Fruit fly (Drosophila melanogaster) whole organism: Measurements from ENCODE around the gene CG34328.

Source experiments
- EcR ChIP-seq, 2 experiments: fragments of >200 bp; optimal IDR thresholded peaks; 2 replicates each; lab custom pipeline; 2017; ENCODE audit warnings: missing biosample characterization in 2 of 2, missing genetic modification characterization in 2 of 2, missing genetic modification reagents in 2 of 2
- pan ChIP-seq: fragments of >200 bp; optimal IDR thresholded peaks from 2 replicates; lab custom pipeline; 2017

DNA sequence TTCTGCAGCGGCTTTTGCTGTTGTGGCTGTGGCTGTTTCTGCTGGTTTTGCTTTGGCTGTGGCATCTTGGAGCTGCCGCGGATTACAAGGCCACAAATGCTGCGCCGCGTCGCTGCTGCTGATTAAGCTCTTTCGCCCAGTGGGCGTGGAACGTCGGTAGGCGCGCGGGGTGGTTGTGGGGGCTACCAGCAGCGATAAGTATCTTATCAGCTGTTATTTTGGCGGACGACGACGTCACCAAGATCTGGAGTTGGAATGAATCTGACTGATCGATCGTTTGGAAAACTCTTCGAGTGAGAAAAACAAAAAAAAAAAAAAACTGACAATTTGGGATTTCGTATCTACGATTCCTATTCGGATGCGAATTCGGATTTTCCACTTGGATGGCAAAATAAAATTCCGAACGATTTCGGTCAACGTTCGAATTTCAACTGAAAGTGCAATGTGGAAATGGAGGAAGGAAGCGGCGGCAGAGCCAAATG lies 4.3 kb upstream of the CG34328 start:
- TF ChIP-seq pan (lab: Kevin White, UChicago): no peak
- TF ChIP-seq EcR (GFP tag; optimal IDR thresholded peaks at IDR 0.05; lab: Kevin White, UChicago): no peak
